Fruit fly (Drosophila melanogaster): Measurements from ENCODE around the gene CG13312.

CG13312 gene

dm6 chr3L:8839563-8840425 is 32.8 kb upstream of the CG13312 start:
- peak; percentile 63 for TF ChIP-seq D19B (GFP tag; optimal IDR thresholded peaks at IDR 0.05)
- peak; percentile 36 for TF ChIP-seq CG16815 (GFP tag; optimal IDR thresholded peaks at IDR 0.05)
- TF ChIP-seq danr (GFP tag; IDR thresholded peaks at IDR 0.05), result no peak
- peak in 1 of 2 experiments; percentile 4 for TF ChIP-seq Pdp1 (GFP tag; optimal IDR thresholded peaks at IDR 0.05)
- TF ChIP-seq p53 (GFP tag; optimal IDR thresholded peaks at IDR 0.05), result no peak
- peak; percentile 35 for TF ChIP-seq phol (tag; optimal IDR thresholded peaks at IDR 0.05)
- TF ChIP-seq D (optimal IDR thresholded peaks at IDR 0.05), result no peak
- TF ChIP-seq D (GFP tag; optimal IDR thresholded peaks at IDR 0.05), result peak; percentile 32
- TF ChIP-seq CG4820 (GFP tag; optimal IDR thresholded peaks at IDR 0.05), result peak; percentile 19
- TF ChIP-seq pnt (GFP tag; optimal IDR thresholded peaks at IDR 0.05), result peak; percentile 4
- TF ChIP-seq CG7556 (GFP tag; optimal IDR thresholded peaks at IDR 0.05), result peak; percentile 35
- peak; percentile 56 for TF ChIP-seq CG14710 (tag; optimal IDR thresholded peaks at IDR 0.05)
- TF ChIP-seq Med (GFP tag), result peak; percentile 23
- no peak for TF ChIP-seq NK7.1 (GFP tag; optimal IDR thresholded peaks at IDR 0.05)
- peak; percentile 59 for TF ChIP-seq kni (GFP tag; optimal IDR thresholded peaks at IDR 0.05)
- peak; percentile 8 for TF ChIP-seq CG4424 (GFP tag; optimal IDR thresholded peaks at IDR 0.05)
- peak; percentile 70 for TF ChIP-seq CG2712 (tag; optimal IDR thresholded peaks at IDR 0.05)
- peak; percentile 57 for TF ChIP-seq cg (GFP tag; optimal IDR thresholded peaks at IDR 0.05)
- TF ChIP-seq nmo (GFP tag; optimal IDR thresholded peaks at IDR 0.05), result peak; percentile 36
- no peak for TF ChIP-seq CG10209 (GFP tag; optimal IDR thresholded peaks at IDR 0.05)
- TF ChIP-seq CG8359 (GFP tag; optimal IDR thresholded peaks at IDR 0.05; ENCODE audit: borderline replicate concordance), result peak; percentile 9
- peak; percentile 78 for TF ChIP-seq CG7745 (tag; optimal IDR thresholded peaks at IDR 0.05)
- TF ChIP-seq CG30403 (GFP tag; optimal IDR thresholded peaks at IDR 0.05), result peak; percentile 3
- no peak for TF ChIP-seq CG13624 (GFP tag; optimal IDR thresholded peaks at IDR 0.05)
- peak; percentile 64 for TF ChIP-seq CG10979 (tag; optimal IDR thresholded peaks at IDR 0.05)
- TF ChIP-seq D19A (tag; optimal IDR thresholded peaks at IDR 0.05), result peak; percentile 31
- no peak for TF ChIP-seq fu2 (GFP tag; optimal IDR thresholded peaks at IDR 0.05)
- no peak for TF ChIP-seq H15 (GFP tag; IDR thresholded peaks at IDR 0.05)
- TF ChIP-seq CG17361 (GFP tag; IDR thresholded peaks at IDR 0.05), result peak; percentile 59; the same call in 2 of the 3 replicates
- no peak for TF ChIP-seq CG15269 (tag; optimal IDR thresholded peaks at IDR 0.05)
- peak; percentile 8 for TF ChIP-seq CG33557 (GFP tag; optimal IDR thresholded peaks at IDR 0.05)
- TF ChIP-seq CG11504 (tag; optimal IDR thresholded peaks at IDR 0.05), result peak; percentile 5
- TF ChIP-seq CG17829 (tag; optimal IDR thresholded peaks at IDR 0.05), result peak; percentile 49
- TF ChIP-seq CG10267 (tag; optimal IDR thresholded peaks at IDR 0.05), result peak; percentile 45
- TF ChIP-seq sqz (GFP tag; optimal IDR thresholded peaks at IDR 0.05), result peak; percentile 55
- 0 out of 2 replicates have a peak, but pooled peaks have one; percentile 25 for TF ChIP-seq CG31441 (GFP tag; IDR thresholded peaks at IDR 0.05)
- TF ChIP-seq disco-r (GFP tag; optimal IDR thresholded peaks at IDR 0.05), result no peak
- TF ChIP-seq otp (GFP tag; IDR thresholded peaks at IDR 0.05), result no peak
- TF ChIP-seq pan (optimal IDR thresholded peaks at IDR 0.05), result peak in 1 of 2 experiments; percentile 56
- TF ChIP-seq pan (GFP tag; optimal IDR thresholded peaks at IDR 0.05 in 1 of 2, IDR thresholded peaks at IDR 0.05 in 1 of 2), result no peak
- peak; percentile 68 for TF ChIP-seq dmrt11E (tag; optimal IDR thresholded peaks at IDR 0.05)
- peak in 1 of 3 experiments; percentile 98 for TF ChIP-seq Stat92E (GFP tag; optimal IDR thresholded peaks at IDR 0.05)
- no peak for TF ChIP-seq stwl (tag; optimal IDR thresholded peaks at IDR 0.05)
- no peak for TF ChIP-seq stc (GFP tag; IDR thresholded peaks at IDR 0.05)
- TF ChIP-seq CG12219 (GFP tag; optimal IDR thresholded peaks at IDR 0.05), result no peak
- peak; percentile 18 for TF ChIP-seq corto (GFP tag; optimal IDR thresholded peaks at IDR 0.05)
- TF ChIP-seq CG2678 (tag; optimal IDR thresholded peaks at IDR 0.05), result peak; percentile 20
- peak; percentile 69 for TF ChIP-seq nom (GFP tag; optimal IDR thresholded peaks at IDR 0.05)
